Fruit fly (Drosophila melanogaster) whole organism, wandering third instar larva: ENCODE data around the gene Jon25Biii.

Experiments used
- Abd-B ChIP-seq: fragments of >200 bp; optimal IDR thresholded peaks from 2 replicates; lab custom pipeline; 2017; ENCODE audit warnings: missing biosample characterization, missing genetic modification characterization
- CG9705 ChIP-seq: fragments of 200-800 bp; sonication (Bioruptor generic); optimal IDR thresholded peaks from 2 replicates; lab custom pipeline; 2018; ENCODE audit warnings: missing biosample characterization, mild to moderate bottlenecking, missing genetic modification characterization
- Dfd ChIP-seq: fragments of >200 bp; optimal IDR thresholded peaks from 2 replicates; lab custom pipeline; 2017; ENCODE audit warnings: missing biosample characterization, missing genetic modification characterization
- GATAd ChIP-seq: sonication (Bioruptor generic); optimal IDR thresholded peaks from 2 replicates; lab custom pipeline; 2016; ENCODE audit warnings: missing biosample characterization, missing genetic modification characterization
- HLH106 ChIP-seq: fragments of 200-800 bp; optimal IDR thresholded peaks from 3 replicates; lab custom pipeline; 2019; ENCODE audit warnings: missing biosample characterization, mild to moderate bottlenecking, missing genetic modification characterization, moderate library complexity
- Hr83 ChIP-seq: fragments of 200-300 bp; sonication (Bioruptor generic); optimal IDR thresholded peaks from 2 replicates; lab custom pipeline; 2016; ENCODE audit warnings: missing biosample characterization, mild to moderate bottlenecking, missing genetic modification characterization, moderate library complexity; ENCODE audit not compliant: poor library complexity, severe bottlenecking
- Jra ChIP-seq: sonication (Bioruptor generic); optimal IDR thresholded peaks from 2 replicates; lab custom pipeline; 2016; ENCODE audit warnings: missing biosample characterization, missing genetic modification characterization
- Mio ChIP-seq: sonication (Bioruptor generic); optimal IDR thresholded peaks from 2 replicates; lab custom pipeline; 2016; ENCODE audit warnings: missing biosample characterization, missing genetic modification characterization
- Myc ChIP-seq: fragments of >200 bp; optimal IDR thresholded peaks from 2 replicates; lab custom pipeline; 2017
- OdsH ChIP-seq: fragments of 200-800 bp; sonication (Bioruptor generic); optimal IDR thresholded peaks from 2 replicates; lab custom pipeline; 2016; ENCODE audit warnings: missing biosample characterization, mild to moderate bottlenecking, missing genetic modification characterization
- brk ChIP-seq: fragments of 200-800 bp; sonication (Bioruptor generic); optimal IDR thresholded peaks from 2 replicates; lab custom pipeline; 2016; ENCODE audit warnings: missing biosample characterization, mild to moderate bottlenecking, missing genetic modification characterization
- dl ChIP-seq, 2 experiments: fragments of 175-275, 200-275 bp in 1 of 2; fragments of 200-275 bp in 1 of 2; sonication (Bioruptor generic); optimal IDR thresholded peaks; lab custom pipeline; 2018; ENCODE audit warnings: mild to moderate bottlenecking in 2 of 2, missing biosample characterization in 2 of 2, missing genetic modification characterization in 2 of 2, moderate library complexity in 2 of 2; ENCODE audit not compliant: partially characterized antibody in 2 of 2, insufficient read depth in 1 of 2
- dsf ChIP-seq: sonication (Bioruptor generic); optimal IDR thresholded peaks from 2 replicates; lab custom pipeline; 2016; ENCODE audit warnings: missing biosample characterization, missing genetic modification characterization, borderline replicate concordance
- fru ChIP-seq: fragments of 200-800 bp; sonication (Bioruptor generic); optimal IDR thresholded peaks from 3 replicates; lab custom pipeline; 2016; ENCODE audit warnings: missing biosample characterization, mild to moderate bottlenecking, missing genetic modification characterization
- h ChIP-seq: fragments of 200-800 bp; sonication (Bioruptor generic); optimal IDR thresholded peaks from 3 replicates; lab custom pipeline; 2016; ENCODE audit warnings: missing biosample characterization, mild to moderate bottlenecking, missing genetic modification characterization
- jim ChIP-seq: fragments of 175-275, 200-325 bp; sonication (Bioruptor generic); optimal IDR thresholded peaks from 2 replicates; lab custom pipeline; 2016; ENCODE audit warnings: missing biosample characterization, mild to moderate bottlenecking, missing genetic modification characterization
- pan ChIP-seq: fragments of >200 bp; optimal IDR thresholded peaks from 2 replicates; lab custom pipeline; 2017
- psq ChIP-seq: fragments of 200-800 bp; sonication (Bioruptor generic); optimal IDR thresholded peaks from 3 replicates; lab custom pipeline; 2017; ENCODE audit warnings: missing biosample characterization, mild to moderate bottlenecking, missing genetic modification characterization, moderate library complexity
- sage ChIP-seq: fragments of 200-800 bp; sonication (Bioruptor generic); optimal IDR thresholded peaks from 2 replicates; lab custom pipeline; 2016; ENCODE audit warnings: missing biosample characterization, mild to moderate bottlenecking, missing genetic modification characterization
- sv ChIP-seq: fragments of 200-800 bp; sonication (Bioruptor generic); optimal IDR thresholded peaks from 3 replicates; lab custom pipeline; 2016; ENCODE audit warnings: missing biosample characterization, missing genetic modification characterization
- tai ChIP-seq: sonication (Bioruptor generic); optimal IDR thresholded peaks from 2 replicates; lab custom pipeline; 2016; ENCODE audit warnings: missing biosample characterization, missing genetic modification characterization
- usp ChIP-seq: fragments of >200 bp; optimal IDR thresholded peaks from 2 replicates; lab custom pipeline; 2017; ENCODE audit warnings: missing biosample characterization, missing genetic modification characterization
- woc ChIP-seq: sonication (Bioruptor generic); optimal IDR thresholded peaks from 2 replicates; lab custom pipeline; 2016; ENCODE audit warnings: missing biosample characterization, mild to moderate bottlenecking, missing genetic modification characterization

Gene Jon25Biii

DNA sequence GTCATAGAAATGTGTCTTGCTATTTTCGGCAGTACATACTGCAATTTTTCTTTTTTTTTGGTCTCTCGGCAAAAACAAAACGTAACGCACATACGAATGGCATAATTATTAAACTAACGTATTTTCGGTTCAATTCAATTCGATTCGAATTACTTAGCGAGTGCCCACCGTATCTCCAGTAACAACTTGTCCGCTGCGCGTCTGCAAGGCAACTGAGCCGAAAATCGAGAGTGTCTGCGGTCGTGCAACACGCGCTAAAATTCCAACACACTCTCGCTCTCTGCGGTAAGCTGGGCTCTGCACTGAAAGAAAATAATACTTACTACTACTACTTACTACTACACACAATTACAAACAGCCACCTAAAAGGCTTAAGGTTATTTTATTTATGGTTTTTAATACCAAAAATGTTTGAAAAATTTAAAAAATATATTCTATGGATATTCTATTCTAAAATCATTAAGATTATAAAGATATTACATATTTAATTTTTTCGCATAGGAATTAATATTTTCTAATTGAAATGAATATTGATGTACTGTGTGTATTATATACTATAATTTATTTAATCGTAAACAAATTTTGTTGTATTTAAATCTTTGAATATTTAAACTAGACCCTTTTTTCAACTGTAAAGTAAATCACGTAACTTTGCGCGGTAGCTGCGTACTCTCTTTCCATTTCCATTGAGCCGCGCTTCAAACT lies 43.9 kb downstream of the Jon25Biii start, which contains the start of gene snsl (continued):
- TF ChIP-seq Jra (GFP tag; lab: Kevin White, UChicago): no peak
- peak; percentile 72 for TF ChIP-seq HLH106
- peak; percentile 72 for TF ChIP-seq psq (GFP tag; lab: Kevin White, UChicago)
- no peak for TF ChIP-seq pan
- TF ChIP-seq sv (GFP tag; lab: Kevin White, UChicago): no peak

DNA sequence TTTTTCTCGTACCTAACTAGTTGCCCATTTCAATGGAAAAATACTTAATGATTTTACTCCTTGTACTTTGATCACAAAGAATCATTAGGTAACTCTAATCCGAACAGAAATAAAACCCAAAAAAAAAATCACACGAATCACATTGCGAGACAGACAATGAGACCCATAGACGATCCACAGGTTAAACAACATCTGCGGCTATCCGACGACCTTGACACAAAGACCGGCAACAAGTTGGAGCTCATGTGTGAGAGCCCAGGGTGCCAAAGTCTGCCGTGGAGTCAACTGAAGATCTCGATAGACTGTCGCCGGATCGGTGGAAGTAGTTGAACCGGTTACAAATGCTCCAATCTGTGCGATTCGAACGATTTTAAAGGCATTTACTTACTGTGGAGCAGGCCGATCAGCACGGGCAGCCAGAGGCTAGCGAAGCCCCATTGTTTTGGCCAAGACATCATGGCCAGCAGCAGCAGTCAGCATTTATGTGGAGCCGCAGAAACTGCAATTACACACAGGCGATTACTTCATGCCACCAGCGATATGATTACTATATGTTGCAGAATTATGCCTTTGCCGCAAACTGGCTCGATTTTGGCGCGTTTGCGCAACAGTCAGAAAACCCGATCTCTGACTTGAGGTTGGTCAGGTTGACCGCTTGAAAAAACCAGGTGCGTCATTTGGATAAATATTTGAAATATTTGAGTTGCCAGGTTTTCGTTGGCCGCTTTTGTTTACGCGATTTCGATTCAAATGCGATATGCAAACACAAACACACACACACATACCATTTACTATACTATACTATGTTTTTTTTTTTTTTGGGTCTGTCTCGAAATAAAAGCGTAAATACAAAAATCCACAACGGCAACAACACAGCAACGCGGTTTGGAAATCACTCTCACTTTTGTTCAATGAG lies 44.9 kb downstream of the Jon25Biii start:
- no peak for TF ChIP-seq Hr83 (GFP tag; lab: Kevin White, UChicago)
- no peak for TF ChIP-seq Abd-B
- no peak for TF ChIP-seq sage (GFP tag; lab: Kevin White, UChicago)
- TF ChIP-seq jim (GFP tag; lab: Kevin White, UChicago): no peak
- TF ChIP-seq GATAd (GFP tag; lab: Kevin White, UChicago): no peak
- TF ChIP-seq Mio (GFP tag; lab: Kevin White, UChicago): no peak
- no peak for TF ChIP-seq dl (GFP tag; optimal IDR thresholded peaks at IDR 0.05; lab: Kevin White, UChicago; ENCODE audit: insufficient read depth in 1 of 2, partially characterized antibody in 2 of 2)
- TF ChIP-seq OdsH (GFP tag; lab: Kevin White, UChicago): no peak
- TF ChIP-seq usp (GFP tag; lab: Kevin White, UChicago): no peak
- no peak for TF ChIP-seq Dfd
- no peak for TF ChIP-seq dsf (GFP tag; lab: Kevin White, UChicago)
- TF ChIP-seq HLH106: no peak
- TF ChIP-seq Myc: no peak
- no peak for TF ChIP-seq brk (GFP tag; lab: Kevin White, UChicago)
- TF ChIP-seq h: no peak
- TF ChIP-seq sv (GFP tag; lab: Kevin White, UChicago): no peak

DNA sequence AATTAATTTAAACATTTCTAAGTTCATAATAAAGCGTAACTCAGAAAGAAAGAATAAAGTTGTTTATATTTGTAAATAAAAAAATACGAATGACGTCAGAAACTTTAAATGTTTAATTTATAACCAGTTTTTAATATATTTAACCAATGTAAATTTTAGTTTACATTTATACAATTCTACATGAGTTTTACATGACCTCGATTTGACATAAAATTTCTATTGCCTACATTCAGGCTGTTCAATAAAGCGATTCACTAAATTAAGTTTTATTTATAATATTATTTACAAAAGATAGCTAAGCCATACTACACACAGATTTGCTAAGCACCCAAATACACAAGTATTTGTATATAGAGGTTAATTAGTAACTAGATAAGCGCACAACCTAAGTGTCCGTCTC lies 46.7 kb downstream of the Jon25Biii start:
- TF ChIP-seq HLH106 (no peak), CG9705 (GFP tag; lab: Kevin White, UChicago) (no peak), fru (GFP tag; lab: Kevin White, UChicago) (no peak), jim (GFP tag; lab: Kevin White, UChicago) (no peak), tai (GFP tag; lab: Kevin White, UChicago) (no peak), pan (no peak), dl (GFP tag; optimal IDR thresholded peaks at IDR 0.05; lab: Kevin White, UChicago; ENCODE audit: insufficient read depth in 1 of 2, partially characterized antibody in 2 of 2) (no peak), woc (GFP tag; lab: Kevin White, UChicago) (no peak), Mio (GFP tag; lab: Kevin White, UChicago) (no peak), sv (GFP tag; lab: Kevin White, UChicago) (no peak), Abd-B (no peak)
